Fruit fly (Drosophila melanogaster): ENCODE data around the gene Sap47.

The Sap47 gene

DNA sequence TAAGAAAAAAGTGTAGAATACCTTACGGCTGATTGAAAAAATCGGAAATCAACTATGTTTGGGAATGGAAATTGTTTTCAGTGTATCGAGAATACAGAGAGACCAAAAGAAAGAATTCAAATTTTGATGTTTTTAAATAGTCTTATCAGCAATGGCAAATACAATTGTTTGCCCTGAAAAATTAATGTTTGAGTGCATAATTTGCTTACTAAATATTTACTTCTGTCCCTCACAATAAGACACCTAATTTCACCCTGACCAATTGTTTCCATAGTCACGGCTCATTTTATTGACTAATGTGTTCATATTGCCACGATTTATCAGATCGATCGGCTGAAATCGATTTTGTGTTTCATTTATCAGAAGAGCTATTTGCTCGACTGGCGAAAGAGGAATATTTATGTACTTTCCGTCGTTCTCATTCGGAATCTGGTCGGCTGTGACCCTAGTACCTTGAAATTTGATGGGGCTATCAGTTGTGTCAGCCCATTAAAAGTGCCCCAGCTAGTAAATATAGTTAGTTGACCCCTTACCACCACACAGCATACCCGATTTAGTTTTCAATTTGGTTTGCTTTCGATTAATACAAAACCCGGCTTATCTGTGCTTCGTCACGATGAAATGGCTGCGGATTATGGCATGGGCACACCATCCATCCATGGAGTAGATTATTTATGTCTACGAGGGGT lies 48.8 kb downstream of the Sap47 start (continued):
- TF ChIP-seq ab (GFP tag; optimal IDR thresholded peaks at IDR 0.05) (no peak), Mrtf (GFP tag; IDR thresholded peaks at IDR 0.05) (no peak), TFAM (GFP tag; optimal IDR thresholded peaks at IDR 0.05) (peak; percentile 30), Nf-YB (GFP tag; optimal IDR thresholded peaks at IDR 0.05) (peak; percentile 48), gro (GFP tag; optimal IDR thresholded peaks at IDR 0.05) (no peak), sima (GFP tag; optimal IDR thresholded peaks at IDR 0.05) (no peak), CG6689 (GFP tag; IDR thresholded peaks at IDR 0.05) (no peak), Mes4 (GFP tag; optimal IDR thresholded peaks at IDR 0.05) (peak; percentile 7), esg (GFP tag; conservative IDR thresholded peaks at IDR 0.05) (no peak), PHDP (tag; optimal IDR thresholded peaks at IDR 0.05) (peak; percentile 73), Aef1 (GFP tag; IDR thresholded peaks at IDR 0.05) (no peak), gcm (GFP tag; optimal IDR thresholded peaks at IDR 0.05) (peak; percentile 49), corto (GFP tag; optimal IDR thresholded peaks at IDR 0.05) (no peak), CG4820 (GFP tag; optimal IDR thresholded peaks at IDR 0.05) (no peak), CG7963 (GFP tag; IDR thresholded peaks at IDR 0.05; ENCODE audit: partially characterized antibody) (no peak), Deaf1 (tag; optimal IDR thresholded peaks at IDR 0.05) (peak; percentile 2), Kr (GFP tag; optimal IDR thresholded peaks at IDR 0.05) (no peak), CG7357 (GFP tag; IDR thresholded peaks at IDR 0.05) (no peak), CG1603 (tag; optimal IDR thresholded peaks at IDR 0.05) (peak; percentile 71), CG13296 (GFP tag; optimal IDR thresholded peaks at IDR 0.05) (no peak), Antp (GFP tag; optimal IDR thresholded peaks at IDR 0.05) (no peak), E2f2 (GFP tag; IDR thresholded peaks at IDR 0.05) (peak; percentile 25; the same call in 1 of the 2 replicates), Pdp1 (GFP tag; optimal IDR thresholded peaks at IDR 0.05) (peak in 1 of 2 experiments; percentile 9), CG34422 (GFP tag; IDR thresholded peaks at IDR 0.05) (no peak), lab (GFP tag; optimal IDR thresholded peaks at IDR 0.05) (peak; percentile 43), HLH4C (GFP tag; IDR thresholded peaks at IDR 0.05; ENCODE audit: partially characterized antibody) (no peak), hb (GFP tag; IDR thresholded peaks at IDR 0.05; ENCODE audit: partially characterized antibody) (no peak), stc (GFP tag; IDR thresholded peaks at IDR 0.05) (no peak; the same call in 1 of the 2 replicates), Max (GFP tag; optimal IDR thresholded peaks at IDR 0.05) (peak; percentile 19), caup (GFP tag; optimal IDR thresholded peaks at IDR 0.05; ENCODE audit: severe bottlenecking) (peak; percentile 18), Bgb (GFP tag; IDR thresholded peaks at IDR 0.05; ENCODE audit: partially characterized antibody) (no peak), CG6854 (GFP tag; optimal IDR thresholded peaks at IDR 0.05) (no peak), sens (GFP tag) (peak; percentile 85), CG6254 (GFP tag; optimal IDR thresholded peaks at IDR 0.05) (peak; percentile 20), Asciz (GFP tag; optimal IDR thresholded peaks at IDR 0.05) (peak; percentile 77), row (GFP tag; IDR thresholded peaks at IDR 0.05) (no peak), tio (GFP tag; optimal IDR thresholded peaks at IDR 0.05) (no peak), Usf (GFP tag; optimal IDR thresholded peaks at IDR 0.05) (no peak), CrebB (tag; optimal IDR thresholded peaks at IDR 0.05) (peak; percentile 22), CG13894 (tag; optimal IDR thresholded peaks at IDR 0.05) (no peak), CG6272 (GFP tag; IDR thresholded peaks at IDR 0.05) (no peak), CG18599 (GFP tag; optimal IDR thresholded peaks at IDR 0.05) (peak; percentile 8), dmrt11E (tag; optimal IDR thresholded peaks at IDR 0.05) (peak; percentile 67), Dp (GFP tag; optimal IDR thresholded peaks at IDR 0.05) (no peak)

Measured in whole organism, embryonic.